Worm (Caenorhabditis elegans) whole organism, midembryonic: Measurements from ENCODE around the gene raga-1.

Experiments
- T22C8.4 ChIP-seq: fragments of 200-800 bp; sonication (Bioruptor generic); IDR thresholded peaks from 2 replicates; pipeline ENCODE4 v1.3.6; 2022; ENCODE audit warnings: missing genetic modification characterization, missing compliant biosample characterization
- cog-1 ChIP-seq: sonication (generic microtip); optimal IDR thresholded peaks from 2 replicates; lab custom pipeline; 2016; ENCODE audit warnings: missing genetic modification characterization, missing compliant biosample characterization
- flt-1 ChIP-seq: fragments of 200-800 bp; sonication (Bioruptor generic); IDR thresholded peaks from 2 replicates; pipeline ENCODE4 v1.3.6; 2022; ENCODE audit warnings: missing genetic modification characterization, missing compliant biosample characterization
- klf-2 ChIP-seq: fragments of 200-800 bp; sonication (Bioruptor generic); conservative IDR thresholded peaks from 2 replicates; pipeline ENCODE4 v1.3.6; 2022; ENCODE audit warnings: missing genetic modification reagents, missing genetic modification characterization, missing compliant biosample characterization
- med-1 ChIP-seq: sonication (generic microtip); optimal IDR thresholded peaks from 2 replicates; lab custom pipeline; 2017; ENCODE audit warnings: missing genetic modification characterization, mild to moderate bottlenecking, missing compliant biosample characterization, antibody characterized with exemption, missing genetic modification reagents; ENCODE audit not compliant: insufficient read depth
- ref-1 ChIP-seq: fragments of 200-800 bp; sonication (Bioruptor generic); conservative IDR thresholded peaks from 2 replicates; pipeline ENCODE4 v1.3.6; 2022; ENCODE audit warnings: missing genetic modification reagents, missing genetic modification characterization, missing compliant biosample characterization
- tab-1 ChIP-seq: fragments of 200-800 bp; sonication (Bioruptor generic); IDR thresholded peaks from 2 replicates; pipeline ENCODE4 v1.3.6; 2022; ENCODE audit warnings: missing genetic modification characterization, missing compliant biosample characterization
- ztf-23 ChIP-seq: fragments of 200-800 bp; sonication (Bioruptor generic); IDR thresholded peaks from 2 replicates; pipeline ENCODE4 v1.3.6; 2022; ENCODE audit warnings: missing genetic modification reagents, missing genetic modification characterization, missing compliant biosample characterization
- ztf-29 ChIP-seq: fragments of 200-800 bp; sonication (Bioruptor generic); IDR thresholded peaks from 2 replicates; pipeline ENCODE4 v1.3.6; 2022; ENCODE audit warnings: missing genetic modification reagents, missing genetic modification characterization, missing compliant biosample characterization

raga-1 gene

DNA sequence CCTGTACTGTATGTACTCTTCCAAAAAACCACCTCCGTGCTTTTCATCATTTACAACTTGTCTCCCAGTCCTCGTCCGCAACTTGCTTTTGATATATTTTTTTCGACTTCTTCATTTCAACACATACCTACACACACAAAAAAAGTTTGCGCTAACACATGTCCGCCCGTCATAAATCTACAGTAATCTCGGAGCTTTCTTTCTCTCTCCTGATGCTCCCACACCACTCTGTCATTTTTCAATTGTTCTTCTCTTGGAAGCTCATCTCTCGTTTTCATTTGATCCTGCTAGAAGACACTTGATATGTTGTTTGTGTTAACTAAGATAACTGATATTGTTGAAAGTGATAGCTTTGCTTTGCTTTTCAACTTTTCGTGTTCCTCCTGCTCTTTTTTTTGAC, 20.0 kb upstream of the raga-1 start:
- TF ChIP-seq flt-1 (GFP tag; lab: Robert Waterston, UW) (no peak), T22C8.4 (no peak), ztf-29 (GFP tag; lab: Robert Waterston, UW) (no peak), ztf-23 (no peak), cog-1 (tag; lab: Kevin White, UChicago) (no peak), tab-1 (GFP tag; lab: Robert Waterston, UW) (no peak), med-1 (GFP tag; lab: Kevin White, UChicago) (no peak), klf-2 (no peak), ref-1 (no peak)

ce11 chrII:11281666-11282065, 19.5 kb upstream of the raga-1 start, which contains the start of gene unc-130:
TSS of gene unc-130 (plus strand) at chrII:11281966.
- TF ChIP-seq ztf-29 (GFP tag; lab: Robert Waterston, UW) (no peak), flt-1 (GFP tag; lab: Robert Waterston, UW) (no peak), T22C8.4 (no peak), ref-1 (no peak), med-1 (GFP tag; lab: Kevin White, UChicago) (no peak), cog-1 (tag; lab: Kevin White, UChicago) (no peak), klf-2 (no peak), ztf-23 (no peak), tab-1 (GFP tag; lab: Robert Waterston, UW) (no peak)

DNA sequence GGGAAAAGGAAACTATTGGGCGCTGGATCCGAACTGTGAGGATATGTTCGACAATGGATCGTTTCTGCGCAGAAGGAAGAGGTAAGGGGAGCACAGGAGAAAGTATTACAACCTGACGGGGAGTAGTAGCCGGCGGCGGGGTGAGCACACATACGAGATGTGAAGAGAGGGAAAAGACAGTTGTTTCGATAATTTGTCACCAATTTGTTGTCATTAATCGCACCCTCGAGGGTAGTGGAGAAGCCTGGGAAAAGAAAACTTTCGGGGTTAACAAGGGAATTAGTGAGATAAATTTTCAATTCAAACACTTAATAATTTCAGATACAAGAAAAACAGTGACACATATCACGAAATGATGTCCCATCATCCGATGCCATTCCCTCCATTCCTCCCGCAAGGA, 18.1 kb upstream of the raga-1 start:
- TF ChIP-seq klf-2 (no peak), T22C8.4 (no peak), ref-1 (no peak), ztf-23 (no peak)

ce11 chrII:11283803-11284202, 17.4 kb upstream of the raga-1 start:
- TF ChIP-seq med-1 (GFP tag; lab: Kevin White, UChicago) (no peak), tab-1 (GFP tag; lab: Robert Waterston, UW) (no peak), flt-1 (GFP tag; lab: Robert Waterston, UW) (no peak), ztf-23 (no peak), T22C8.4 (no peak), cog-1 (tag; lab: Kevin White, UChicago) (no peak), ztf-29 (GFP tag; lab: Robert Waterston, UW) (no peak), ref-1 (no peak), klf-2 (no peak)

DNA sequence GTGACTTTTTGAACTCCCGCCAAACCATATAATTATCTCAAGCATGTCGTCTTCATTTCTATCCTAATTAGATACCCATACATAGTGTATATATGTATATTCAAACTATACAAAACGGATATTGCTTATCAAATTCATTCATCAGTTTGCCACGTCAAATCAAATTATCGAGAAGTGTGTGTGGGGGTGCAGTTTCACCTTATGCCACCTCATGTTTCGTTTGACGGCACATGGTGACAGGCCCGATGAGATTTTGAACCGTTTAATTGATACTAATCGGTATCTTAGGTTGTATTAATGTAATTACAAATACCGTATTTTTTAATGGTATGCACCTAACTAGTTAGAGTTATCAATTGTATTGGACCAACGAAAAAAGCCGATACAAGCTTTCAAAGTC, 16.5 kb upstream of the raga-1 start:
- TF ChIP-seq ref-1 = no peak
- TF ChIP-seq ztf-29 (GFP tag; lab: Robert Waterston, UW) = no peak
- TF ChIP-seq tab-1 (GFP tag; lab: Robert Waterston, UW) = no peak
- TF ChIP-seq med-1 (GFP tag; lab: Kevin White, UChicago) = no peak
- TF ChIP-seq T22C8.4 = no peak
- TF ChIP-seq ztf-23 = no peak
- no peak for TF ChIP-seq klf-2
- TF ChIP-seq flt-1 (GFP tag; lab: Robert Waterston, UW) = no peak
- TF ChIP-seq cog-1 (tag; lab: Kevin White, UChicago) = no peak

DNA sequence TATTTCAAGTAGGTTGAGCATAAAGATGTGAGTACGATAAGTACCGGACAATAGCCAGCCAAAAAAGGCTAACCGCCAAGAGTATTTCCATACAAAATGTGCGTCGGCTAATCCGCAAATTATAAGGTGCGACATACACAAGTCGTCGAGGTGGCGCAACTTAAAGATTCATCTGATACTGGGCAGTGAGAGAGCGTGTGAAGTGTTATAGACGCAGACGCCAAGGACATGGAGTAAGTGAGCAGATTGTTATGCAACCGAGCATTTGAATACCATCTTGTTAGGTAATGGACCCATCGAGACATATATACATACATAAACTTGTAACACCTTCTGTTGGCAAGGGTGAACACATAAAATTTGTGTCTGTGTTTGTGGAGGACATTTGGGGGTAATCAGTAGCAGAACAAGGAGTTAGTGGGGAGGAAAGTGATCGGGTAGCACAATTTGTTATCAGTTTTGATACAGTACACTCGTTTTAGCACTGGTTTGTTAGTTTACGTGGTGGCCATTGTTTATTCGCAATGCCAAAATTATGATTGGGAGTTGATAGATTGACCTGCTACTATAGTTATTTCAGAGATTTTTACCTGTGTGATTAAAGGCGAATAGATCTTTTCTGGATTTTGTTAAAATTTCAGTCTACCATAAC, 15.8 kb upstream of the raga-1 start:
- no peak for TF ChIP-seq flt-1 (GFP tag; lab: Robert Waterston, UW)
- TF ChIP-seq cog-1 (tag; lab: Kevin White, UChicago) = no peak
- no peak for TF ChIP-seq ztf-29 (GFP tag; lab: Robert Waterston, UW)
- no peak for TF ChIP-seq klf-2

DNA sequence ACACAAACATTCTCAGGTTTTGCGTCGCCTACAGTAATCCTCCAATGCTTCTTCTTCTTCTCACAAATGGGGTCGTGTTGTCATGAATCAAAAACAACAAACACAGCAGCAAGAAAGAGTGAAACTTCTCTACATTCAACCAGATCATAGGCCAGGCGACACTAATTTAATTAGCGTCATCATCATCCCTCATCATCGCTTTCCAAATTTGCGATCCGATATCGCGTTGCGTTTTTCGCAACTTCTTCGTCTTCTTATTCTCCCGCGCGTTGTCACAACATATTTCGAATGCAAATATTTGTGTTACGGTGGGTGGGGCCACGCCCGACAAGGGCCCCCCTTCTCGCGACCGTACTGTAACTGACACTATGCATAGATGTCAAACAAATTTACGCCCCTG, 14.7 kb upstream of the raga-1 start:
- TF ChIP-seq T22C8.4 = no peak

ce11 chrII:11288148-11288547, 13.0 kb upstream of the raga-1 start:
- TF ChIP-seq ref-1 (no peak), flt-1 (GFP tag; lab: Robert Waterston, UW) (no peak), cog-1 (tag; lab: Kevin White, UChicago) (no peak), T22C8.4 (no peak), tab-1 (GFP tag; lab: Robert Waterston, UW) (no peak), med-1 (GFP tag; lab: Kevin White, UChicago) (no peak), ztf-29 (GFP tag; lab: Robert Waterston, UW) (no peak), klf-2 (no peak), ztf-23 (no peak)

ce11 chrII:11290109-11290784, 10.9 kb upstream of the raga-1 start, which contains the start of gene C47G2.3:
TSS of gene C47G2.3 (minus strand) at chrII:11290159.
- no peak for TF ChIP-seq ztf-23
- no peak for TF ChIP-seq klf-2
- TF ChIP-seq tab-1 (GFP tag; lab: Robert Waterston, UW) = no peak
- TF ChIP-seq T22C8.4 = no peak
- TF ChIP-seq med-1 (GFP tag; lab: Kevin White, UChicago) = no peak
- no peak for TF ChIP-seq cog-1 (tag; lab: Kevin White, UChicago)

ce11 chrII:11293433-11293832, 7.7 kb upstream of the raga-1 start, which contains the start of gene C47G2.4:
TSS of gene C47G2.4 (minus strand) at chrII:11293606.
- TF ChIP-seq flt-1 (GFP tag; lab: Robert Waterston, UW) = no peak
- TF ChIP-seq T22C8.4 = no peak
- TF ChIP-seq ztf-29 (GFP tag; lab: Robert Waterston, UW) = no peak
- no peak for TF ChIP-seq cog-1 (tag; lab: Kevin White, UChicago)
- no peak for TF ChIP-seq ztf-23
- no peak for TF ChIP-seq med-1 (GFP tag; lab: Kevin White, UChicago)
- TF ChIP-seq klf-2 = no peak
- no peak for TF ChIP-seq tab-1 (GFP tag; lab: Robert Waterston, UW)
- no peak for TF ChIP-seq ref-1
